Fruit fly (Drosophila melanogaster): ENCODE data around the gene mRpL15.
A peak's percentile ranks its signal among the peaks of the same experiment; 100 is the strongest.

mRpL15 gene

DNA sequence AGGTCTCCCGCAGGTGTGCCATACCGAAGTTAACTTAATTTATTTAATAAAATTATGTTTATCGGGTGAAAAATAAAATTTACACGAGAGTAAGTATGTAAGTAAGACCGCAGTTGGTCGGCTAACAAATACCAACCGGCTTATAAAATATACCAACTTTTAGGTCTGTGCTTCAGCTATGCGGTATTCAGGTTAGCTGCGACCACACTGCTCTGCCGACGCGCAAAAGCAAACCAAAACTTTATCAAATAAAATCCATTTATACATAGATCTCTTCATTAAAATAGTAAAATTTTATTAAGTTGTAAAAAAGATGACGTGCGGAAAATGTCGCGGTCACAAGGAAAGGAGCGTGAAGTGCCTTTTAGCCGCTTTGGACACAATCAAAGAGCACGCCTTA, at the start of gene mRpL15, which contains the start of gene CtIP:
mRpL15 (minus strand) TSS at position 141 of the 400 bp plus-strand sequence.
CtIP (plus strand) TSS at position 182 of the 400 bp plus-strand sequence.
- TF ChIP-seq Ets98B (GFP tag; IDR thresholded peaks at IDR 0.05) (no peak), Pif1A (GFP tag; optimal IDR thresholded peaks at IDR 0.05) (no peak), CG8159 (tag; optimal IDR thresholded peaks at IDR 0.05) (no peak), CG14655 (GFP tag; optimal IDR thresholded peaks at IDR 0.05) (no peak), CG34367 (tag; optimal IDR thresholded peaks at IDR 0.05) (no peak), CG4496 (GFP tag; IDR thresholded peaks at IDR 0.05) (no peak), CG13204 (GFP tag; optimal IDR thresholded peaks at IDR 0.05) (no peak), CG9948 (tag; optimal IDR thresholded peaks at IDR 0.05) (no peak)

- TF ChIP-seq D1 (tag; optimal IDR thresholded peaks at IDR 0.05) (peak; percentile 75), CG4496 (GFP tag; IDR thresholded peaks at IDR 0.05) (no peak), fd96Ca (GFP tag; IDR thresholded peaks at IDR 0.05) (no peak), CG9948 (tag; optimal IDR thresholded peaks at IDR 0.05) (peak; percentile 64), CG34367 (tag; optimal IDR thresholded peaks at IDR 0.05) (peak; percentile 59), CG14655 (GFP tag; optimal IDR thresholded peaks at IDR 0.05) (peak; percentile 83), Pif1A (GFP tag; optimal IDR thresholded peaks at IDR 0.05) (peak; percentile 90), CG12605 (GFP tag; IDR thresholded peaks at IDR 0.05) (no peak), CG8301 (tag; optimal IDR thresholded peaks at IDR 0.05) (peak; percentile 81), CG13204 (GFP tag; optimal IDR thresholded peaks at IDR 0.05) (no peak), CG8159 (tag; optimal IDR thresholded peaks at IDR 0.05) (peak; percentile 80), CG17806 (tag; optimal IDR thresholded peaks at IDR 0.05) (peak; percentile 84), Ets98B (GFP tag; IDR thresholded peaks at IDR 0.05) (no peak), CG15710 (tag; optimal IDR thresholded peaks at IDR 0.05) (peak; percentile 73), CG10348 (GFP tag; IDR thresholded peaks at IDR 0.05) (no peak), gl (tag; optimal IDR thresholded peaks at IDR 0.05) (peak; percentile 47), rn (GFP tag; IDR thresholded peaks at IDR 0.05) (no peak), CG32121 (GFP tag; IDR thresholded peaks at IDR 0.05) (no peak), Snoo (tag; optimal IDR thresholded peaks at IDR 0.05) (peak; percentile 83), Pif1B (GFP tag; optimal IDR thresholded peaks at IDR 0.05) (peak; percentile 83), EcR (GFP tag; optimal IDR thresholded peaks at IDR 0.05) (no peak)
Measured at dm6 chr3L:20474789-20475208, 38.8 kb upstream of the mRpL15 start.

dm6 chr3L:20474197-20474788, 38.3 kb upstream of the mRpL15 start, which contains the start of gene isoQC:
Gene isoQC (plus strand): TSS chr3L:20474466.
- TF ChIP-seq CG13204 (GFP tag; optimal IDR thresholded peaks at IDR 0.05): no peak
- TF ChIP-seq CG34367 (tag; optimal IDR thresholded peaks at IDR 0.05): no peak

dm6 chr3L:20473021-20473799, 37.2 kb upstream of the mRpL15 start, which contains the start of the genes CG32428 and CG5969:
Gene CG32428 (minus strand): TSS chr3L:20473723.
Gene CG5969 (plus strand): TSS chr3L:20473783.
- TF ChIP-seq EcR (GFP tag; optimal IDR thresholded peaks at IDR 0.05): no peak
- TF ChIP-seq CG17806 (tag; optimal IDR thresholded peaks at IDR 0.05): peak; percentile 72
- peak; percentile 74 for TF ChIP-seq CG9948 (tag; optimal IDR thresholded peaks at IDR 0.05)
- TF ChIP-seq CG8159 (tag; optimal IDR thresholded peaks at IDR 0.05): peak; percentile 81
- no peak for TF ChIP-seq CG10348 (GFP tag; IDR thresholded peaks at IDR 0.05)
- peak; percentile 57; the same call in 2 of the 3 replicates for TF ChIP-seq fd96Ca (GFP tag; IDR thresholded peaks at IDR 0.05)
- peak; percentile 80 for TF ChIP-seq CG32121 (GFP tag; IDR thresholded peaks at IDR 0.05)
- peak; percentile 67 for TF ChIP-seq Ets98B (GFP tag; IDR thresholded peaks at IDR 0.05)
- TF ChIP-seq CG4496 (GFP tag; IDR thresholded peaks at IDR 0.05): peak; percentile 88
- peak; percentile 51 for TF ChIP-seq Pif1B (GFP tag; optimal IDR thresholded peaks at IDR 0.05)
- no peak for TF ChIP-seq CG13204 (GFP tag; optimal IDR thresholded peaks at IDR 0.05)
- peak; percentile 71 for TF ChIP-seq CG34367 (tag; optimal IDR thresholded peaks at IDR 0.05)
- peak; percentile 61 for TF ChIP-seq rn (GFP tag; IDR thresholded peaks at IDR 0.05)
- peak; percentile 64 for TF ChIP-seq CG12605 (GFP tag; IDR thresholded peaks at IDR 0.05)
- peak; percentile 77 for TF ChIP-seq CG14655 (GFP tag; optimal IDR thresholded peaks at IDR 0.05)
- TF ChIP-seq D1 (tag; optimal IDR thresholded peaks at IDR 0.05): peak; percentile 18
- no peak for TF ChIP-seq gl (tag; optimal IDR thresholded peaks at IDR 0.05)
- peak; percentile 82 for TF ChIP-seq CG15710 (tag; optimal IDR thresholded peaks at IDR 0.05)
- TF ChIP-seq CG8301 (tag; optimal IDR thresholded peaks at IDR 0.05): peak; percentile 65
- peak; percentile 72 for TF ChIP-seq Snoo (tag; optimal IDR thresholded peaks at IDR 0.05)
- TF ChIP-seq Pif1A (GFP tag; optimal IDR thresholded peaks at IDR 0.05): peak; percentile 52

DNA sequence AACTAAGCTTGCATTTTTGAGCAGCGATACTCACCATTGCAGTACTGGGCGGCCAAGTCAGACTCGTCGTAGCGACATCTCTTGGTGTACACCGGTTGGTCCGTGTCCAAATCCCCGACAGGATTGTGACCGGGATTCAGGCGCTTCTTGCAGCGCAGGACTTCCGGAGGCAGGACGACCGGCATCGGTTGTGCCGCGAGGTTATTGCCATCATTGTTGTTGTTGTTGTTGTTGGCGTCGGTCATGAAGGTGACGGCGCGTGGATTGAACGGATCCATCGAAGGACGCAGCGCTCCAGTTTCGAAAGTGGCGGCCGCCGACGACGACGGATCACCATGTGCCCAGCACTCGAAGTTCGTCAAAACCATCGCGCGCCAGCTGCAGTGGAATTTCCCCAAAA, 36.6 kb upstream of the mRpL15 start:
- TF ChIP-seq EcR (GFP tag; optimal IDR thresholded peaks at IDR 0.05): peak; percentile 33
- TF ChIP-seq CG4496 (GFP tag; IDR thresholded peaks at IDR 0.05): no peak
- TF ChIP-seq CG8159 (tag; optimal IDR thresholded peaks at IDR 0.05): no peak
- no peak for TF ChIP-seq CG12605 (GFP tag; IDR thresholded peaks at IDR 0.05)
- no peak for TF ChIP-seq Snoo (tag; optimal IDR thresholded peaks at IDR 0.05)
- no peak for TF ChIP-seq CG32121 (GFP tag; IDR thresholded peaks at IDR 0.05)
